Fruit fly (Drosophila melanogaster): ENCODE measurements around the gene Hsp67Bc.

The Hsp67Bc gene

dm6 chr3L:9410030-9410589, 37.8 kb upstream of the Hsp67Bc start:
- TF ChIP-seq Hr78 (GFP tag; optimal IDR thresholded peaks at IDR 0.05): peak in 1 of 2 experiments; percentile 20
- TF ChIP-seq cg (GFP tag; optimal IDR thresholded peaks at IDR 0.05): peak; percentile 94
- TF ChIP-seq corto (GFP tag; optimal IDR thresholded peaks at IDR 0.05): no peak
- TF ChIP-seq CG10431 (GFP tag; optimal IDR thresholded peaks at IDR 0.05): no peak
- TF ChIP-seq ind (GFP tag; optimal IDR thresholded peaks at IDR 0.05): no peak
- TF ChIP-seq MESR4 (GFP tag; optimal IDR thresholded peaks at IDR 0.05): peak; percentile 26
- 0 out of 2 replicates have a peak, but pooled peaks have one; percentile 5 for TF ChIP-seq bbx (GFP tag; IDR thresholded peaks at IDR 0.05; ENCODE audit: partially characterized antibody)
- TF ChIP-seq nerfin-1 (tag; optimal IDR thresholded peaks at IDR 0.05): peak; percentile 24
- TF ChIP-seq CG1832 (GFP tag; optimal IDR thresholded peaks at IDR 0.05): peak; percentile 63
- no peak for TF ChIP-seq CG6765 (GFP tag; optimal IDR thresholded peaks at IDR 0.05)
- no peak for TF ChIP-seq CG10462 (GFP tag; optimal IDR thresholded peaks at IDR 0.05)
- TF ChIP-seq HmgD (GFP tag; optimal IDR thresholded peaks at IDR 0.05): no peak
- TF ChIP-seq ttk (GFP tag; IDR thresholded peaks at IDR 0.05): no peak
- TF ChIP-seq nom (GFP tag; optimal IDR thresholded peaks at IDR 0.05): peak; percentile 13
- no peak for TF ChIP-seq sug (tag; optimal IDR thresholded peaks at IDR 0.05)
- TF ChIP-seq CG16779 (GFP tag; IDR thresholded peaks at IDR 0.05): 0 out of 2 replicates have a peak, but pooled peaks have one; percentile 22
- peak; percentile 75 for TF ChIP-seq CG8478 (optimal IDR thresholded peaks at IDR 0.05)
- TF ChIP-seq CG15696 (tag; optimal IDR thresholded peaks at IDR 0.05): no peak
- no peak for TF ChIP-seq pum (GFP tag; optimal IDR thresholded peaks at IDR 0.05)
- TF ChIP-seq Dll (GFP tag; IDR thresholded peaks at IDR 0.05; ENCODE audit: partially characterized antibody): no peak
- no peak for TF ChIP-seq Bteb2 (GFP tag; optimal IDR thresholded peaks at IDR 0.05)
- TF ChIP-seq vnd (GFP tag; IDR thresholded peaks at IDR 0.05; ENCODE audit: partially characterized antibody): no peak
- TF ChIP-seq Ssrp (tag; optimal IDR thresholded peaks at IDR 0.05): no peak
- peak; percentile 69 for TF ChIP-seq D (optimal IDR thresholded peaks at IDR 0.05)
- TF ChIP-seq D (GFP tag; optimal IDR thresholded peaks at IDR 0.05): no peak
- no peak for TF ChIP-seq sd (tag; optimal IDR thresholded peaks at IDR 0.05)
- TF ChIP-seq esg (GFP tag; conservative IDR thresholded peaks at IDR 0.05): no peak
- TF ChIP-seq ranshi (GFP tag; IDR thresholded peaks at IDR 0.05): no peak
- peak; percentile 64 for TF ChIP-seq crol (GFP tag; IDR thresholded peaks at IDR 0.05)
- no peak for TF ChIP-seq run (tag; optimal IDR thresholded peaks at IDR 0.05)
- no peak for TF ChIP-seq CG14014 (GFP tag; IDR thresholded peaks at IDR 0.05)
- TF ChIP-seq pros (GFP tag; optimal IDR thresholded peaks at IDR 0.05): peak; percentile 82

dm6 chr3L:9404497-9404896, 32.2 kb upstream of the Hsp67Bc start, which contains the start of gene Cpr67B:
TSS of gene Cpr67B (plus strand) at chr3L:9404797.
- TF ChIP-seq chinmo (GFP tag; IDR thresholded peaks at IDR 0.05; ENCODE audit: partially characterized antibody) (0 out of 4 replicates have a peak, but pooled peaks have one; percentile 15), CG7271 (tag; optimal IDR thresholded peaks at IDR 0.05) (no peak), btn (GFP tag; optimal IDR thresholded peaks at IDR 0.05) (no peak), bigmax (GFP tag; optimal IDR thresholded peaks at IDR 0.05) (no peak), CG7928 (GFP tag; optimal IDR thresholded peaks at IDR 0.05) (no peak), CG12391 (tag; optimal IDR thresholded peaks at IDR 0.05) (no peak), CG13894 (tag; optimal IDR thresholded peaks at IDR 0.05) (peak; percentile 43), CG7745 (tag; optimal IDR thresholded peaks at IDR 0.05) (no peak)

Data from whole organism, embryonic.